Worm (Caenorhabditis elegans) whole organism, L4 larva: ENCODE results near the gene mrps-10.

ENCODE experiments used
- F26F4.8 ChIP-seq: fragments of 200-800 bp; sonication (Bioruptor generic); conservative IDR thresholded peaks from 2 replicates; pipeline ENCODE4 v1.3.6; 2022; ENCODE audit warnings: missing genetic modification characterization, missing compliant biosample characterization
- R02D3.7 ChIP-seq: fragments of 150-350 bp; sonication (generic microtip); optimal IDR thresholded peaks from 3 replicates; lab custom pipeline; 2014; ENCODE audit warnings: missing biosample characterization, missing genetic modification characterization
- Y105C5A.15 ChIP-seq: fragments of 200-800 bp; sonication (Bioruptor generic); IDR thresholded peaks from 2 replicates; pipeline ENCODE4 v1.3.6; 2022; ENCODE audit warnings: missing genetic modification characterization, missing compliant biosample characterization
- aha-1 ChIP-seq: fragments of 150-350 bp; peaks from one replicate; lab custom pipeline; 2014; ENCODE audit warnings: missing biosample characterization, missing genetic modification characterization
- arid-1 ChIP-seq: fragments of 200-800 bp; sonication (Bioruptor generic); conservative IDR thresholded peaks from 2 replicates; pipeline ENCODE4 v1.3.6; 2022; ENCODE audit warnings: missing genetic modification reagents, missing genetic modification characterization, missing compliant biosample characterization
- ceh-20 ChIP-seq: fragments of 200-800 bp; sonication (Bioruptor generic); IDR thresholded peaks from 2 replicates; pipeline ENCODE4 v1.3.6; 2022; ENCODE audit warnings: missing genetic modification reagents, missing genetic modification characterization, missing compliant biosample characterization
- ceh-28 ChIP-seq: fragments of 150-350 bp; optimal IDR thresholded peaks from 2 replicates; lab custom pipeline; 2014; ENCODE audit warnings: missing biosample characterization, missing genetic modification reagents, missing genetic modification characterization
- ces-1 ChIP-seq: fragments of 150-350 bp; sonication (generic microtip); optimal IDR thresholded peaks from 4 replicates; lab custom pipeline; 2014; ENCODE audit warnings: missing biosample characterization, missing genetic modification reagents, missing genetic modification characterization
- cey-2 ChIP-seq: sonication (generic microtip); optimal IDR thresholded peaks from 3 replicates; lab custom pipeline; 2017; ENCODE audit warnings: missing genetic modification characterization, mild to moderate bottlenecking, missing compliant biosample characterization, antibody characterized with exemption, borderline replicate concordance; ENCODE audit not compliant: insufficient read depth
- ctbp-1 ChIP-seq: fragments of 200-800 bp; sonication (Bioruptor generic); IDR thresholded peaks from 2 replicates; pipeline ENCODE4 v1.3.6; 2022; ENCODE audit warnings: missing genetic modification reagents, missing genetic modification characterization, missing compliant biosample characterization
- daf-12 ChIP-seq: fragments of 150-350 bp; optimal IDR thresholded peaks from 2 replicates; lab custom pipeline; 2014; ENCODE audit warnings: missing biosample characterization, missing genetic modification reagents, missing genetic modification characterization
- dmd-6 ChIP-seq: fragments of 200-800 bp; sonication (Bioruptor generic); IDR thresholded peaks from 2 replicates; pipeline ENCODE4 v1.3.6; 2022; ENCODE audit warnings: missing genetic modification reagents, missing genetic modification characterization, missing compliant biosample characterization
- dve-1 ChIP-seq: sonication (generic microtip); optimal IDR thresholded peaks from 2 replicates; lab custom pipeline; 2017; ENCODE audit warnings: antibody characterized with exemption, mild to moderate bottlenecking, missing genetic modification characterization, missing compliant biosample characterization; ENCODE audit not compliant: insufficient read depth
- egl-27 ChIP-seq: sonication (generic microtip); optimal IDR thresholded peaks from 3 replicates; lab custom pipeline; 2017; ENCODE audit warnings: missing biosample characterization, missing genetic modification reagents, missing genetic modification characterization
- egl-43 ChIP-seq: fragments of 200-800 bp; sonication (Bioruptor generic); IDR thresholded peaks from 2 replicates; pipeline ENCODE4 v1.3.6; 2022; ENCODE audit warnings: missing genetic modification reagents, missing genetic modification characterization, missing compliant biosample characterization
- gei-8 ChIP-seq: fragments of 200-800 bp; sonication (Bioruptor generic); optimal IDR thresholded peaks from 2 replicates; lab custom pipeline; 2018; ENCODE audit warnings: mild to moderate bottlenecking, missing genetic modification characterization, missing compliant biosample characterization
- hif-1 ChIP-seq, 2 experiments: sonication (generic microtip); optimal IDR thresholded peaks; 2 replicates each; lab custom pipeline; 2016 to 2017; ENCODE audit warnings: missing compliant biosample characterization in 2 of 2, missing genetic modification characterization in 2 of 2, missing genetic modification reagents in 2 of 2, missing genotype in 2 of 2, mild to moderate bottlenecking in 1 of 2
- hlh-11 ChIP-seq: fragments of 200-800 bp; sonication (Bioruptor generic); optimal IDR thresholded peaks from 2 replicates; lab custom pipeline; 2018; ENCODE audit warnings: mild to moderate bottlenecking, missing genetic modification characterization, missing compliant biosample characterization
- hlh-30 ChIP-seq: sonication (generic microtip); optimal IDR thresholded peaks from 2 replicates; lab custom pipeline; 2017; ENCODE audit warnings: antibody characterized with exemption, mild to moderate bottlenecking, missing genetic modification characterization, missing compliant biosample characterization; ENCODE audit not compliant: insufficient read depth
- hmg-1.1 ChIP-seq: fragments of 200-800 bp; sonication (Bioruptor generic); IDR thresholded peaks from 2 replicates; pipeline ENCODE4 v1.3.6; 2022; ENCODE audit warnings: missing genetic modification reagents, missing genetic modification characterization, missing compliant biosample characterization
- lin-1 ChIP-seq: fragments of 200-800 bp; sonication (Bioruptor generic); IDR thresholded peaks from 2 replicates; pipeline ENCODE4 v1.3.6; 2022; ENCODE audit warnings: missing genetic modification reagents, missing genetic modification characterization, missing compliant biosample characterization
- lin-15B ChIP-seq: fragments of 150-350 bp; sonication (generic microtip); optimal IDR thresholded peaks from 3 replicates; lab custom pipeline; 2014; ENCODE audit warnings: missing biosample characterization, missing genetic modification characterization
- lin-29 ChIP-seq: fragments of 200-800 bp; sonication (Bioruptor generic); IDR thresholded peaks from 2 replicates; pipeline ENCODE4 v1.3.6; 2022; ENCODE audit warnings: missing genetic modification reagents, missing genetic modification characterization, missing compliant biosample characterization
- nhr-11 ChIP-seq: fragments of 150-350 bp; optimal IDR thresholded peaks from 2 replicates; lab custom pipeline; 2014; ENCODE audit warnings: missing biosample characterization, missing genetic modification characterization
- nhr-237 ChIP-seq: sonication (generic microtip); optimal IDR thresholded peaks from 2 replicates; lab custom pipeline; 2017; ENCODE audit warnings: missing biosample characterization, missing genetic modification characterization
- nhr-28 ChIP-seq: fragments of 150-350 bp; optimal IDR thresholded peaks from 2 replicates; lab custom pipeline; 2014; ENCODE audit warnings: missing biosample characterization, missing genetic modification characterization
- nhr-42 ChIP-seq: fragments of 200-800 bp; sonication (Bioruptor generic); IDR thresholded peaks from 2 replicates; pipeline ENCODE4 v1.3.6; 2022; ENCODE audit warnings: missing genetic modification characterization, missing compliant biosample characterization
- nhr-76 ChIP-seq: fragments of 150-350 bp; optimal IDR thresholded peaks from 2 replicates; lab custom pipeline; 2014; ENCODE audit warnings: missing biosample characterization, missing genetic modification characterization
- php-3 ChIP-seq: fragments of 200-800 bp; sonication (Bioruptor generic); IDR thresholded peaks from 2 replicates; pipeline ENCODE4 v1.3.6; 2022; ENCODE audit warnings: missing genetic modification reagents, missing genetic modification characterization, missing compliant biosample characterization
- rbr-2 ChIP-seq: sonication (generic microtip); optimal IDR thresholded peaks from 2 replicates; lab custom pipeline; 2016; ENCODE audit warnings: missing genotype, missing genetic modification characterization, missing compliant biosample characterization
- snpc-4 ChIP-seq: fragments of 150-350 bp; optimal IDR thresholded peaks from 2 replicates; lab custom pipeline; 2014; ENCODE audit warnings: missing biosample characterization, missing genetic modification characterization
- tag-97 ChIP-seq: fragments of 200-800 bp; sonication (Bioruptor generic); IDR thresholded peaks from 2 replicates; pipeline ENCODE4 v1.3.6; 2022; ENCODE audit warnings: missing genetic modification characterization, missing compliant biosample characterization
- tra-1 ChIP-seq: fragments of 200-800 bp; sonication (Bioruptor generic); IDR thresholded peaks from 2 replicates; pipeline ENCODE4 v1.3.6; 2022; ENCODE audit warnings: missing genetic modification reagents, missing genetic modification characterization, missing compliant biosample characterization
- vab-7 ChIP-seq: fragments of 200-800 bp; sonication (Bioruptor generic); IDR thresholded peaks from 2 replicates; pipeline ENCODE4 v1.3.6; 2022; ENCODE audit warnings: missing genetic modification reagents, missing genetic modification characterization, missing compliant biosample characterization
- zfp-2 ChIP-seq: sonication (generic microtip); optimal IDR thresholded peaks from 2 replicates; lab custom pipeline; 2016; ENCODE audit warnings: mild to moderate bottlenecking, missing genetic modification characterization, missing compliant biosample characterization
- zfp-3 ChIP-seq: fragments of 200-800 bp; sonication (Bioruptor generic); conservative IDR thresholded peaks from 2 replicates; pipeline ENCODE4 v1.3.6; 2022; ENCODE audit warnings: missing genetic modification reagents, missing genetic modification characterization, missing compliant biosample characterization
- ztf-11 ChIP-seq: fragments of 150-350 bp; optimal IDR thresholded peaks from 2 replicates; lab custom pipeline; 2014; ENCODE audit warnings: missing biosample characterization, missing genetic modification characterization
- ztf-7 ChIP-seq: fragments of 150-350 bp; optimal IDR thresholded peaks from 2 replicates; lab custom pipeline; 2014; ENCODE audit warnings: missing biosample characterization, missing genetic modification characterization

The mrps-10 gene

DNA sequence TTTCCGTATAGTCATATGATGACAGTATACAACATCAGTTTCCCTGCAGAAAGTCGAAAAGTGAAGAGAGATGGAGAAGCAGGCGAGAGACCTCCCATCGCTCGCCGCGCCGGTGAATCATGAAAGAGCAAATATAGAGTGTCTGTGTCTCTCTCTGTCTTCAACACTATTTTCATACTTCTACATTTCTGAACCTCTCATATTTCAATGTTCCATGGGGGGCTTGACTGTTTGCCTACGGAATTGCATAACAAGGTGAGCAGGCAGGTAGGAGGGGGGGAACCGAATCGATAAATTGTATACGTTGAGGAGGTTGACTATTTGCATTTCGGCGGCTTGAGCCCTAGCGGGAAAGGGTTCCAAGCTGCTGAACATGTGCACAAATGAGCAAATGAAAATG, 6.5 kb upstream of the mrps-10 start (continued):
- TF ChIP-seq hmg-1.1 (GFP tag; lab: Robert Waterston, UW) (no peak), ceh-28 (tag; lab: Kevin White, UChicago) (peak; percentile 11), php-3 (GFP tag; lab: Robert Waterston, UW) (no peak), dve-1 (tag; lab: Kevin White, UChicago) (peak; percentile 79), snpc-4 (tag; lab: Kevin White, UChicago) (no peak), nhr-28 (peak; percentile 38), rbr-2 (tag; lab: Kevin White, UChicago) (no peak), ces-1 (GFP tag; lab: Kevin White, UChicago) (no peak)

ce11 chrIII:12920810-12921209, 5.5 kb upstream of the mrps-10 start:
- TF ChIP-seq daf-12 (tag; lab: Kevin White, UChicago) = no peak
- TF ChIP-seq ztf-7 (tag; lab: Kevin White, UChicago) = no peak
- TF ChIP-seq tra-1 = no peak
- no peak for TF ChIP-seq cey-2 (tag; lab: Kevin White, UChicago)
- TF ChIP-seq nhr-42 (GFP tag; lab: Robert Waterston, UW) = no peak
- TF ChIP-seq lin-15B (tag; lab: Kevin White, UChicago) = no peak
- no peak for TF ChIP-seq gei-8 (GFP tag; lab: Kevin White, UChicago)
- no peak for TF ChIP-seq ceh-20 (GFP tag; lab: Robert Waterston, UW)
- TF ChIP-seq php-3 (GFP tag; lab: Robert Waterston, UW) = no peak
- TF ChIP-seq egl-27 (tag; lab: Kevin White, UChicago) = no peak
- no peak for TF ChIP-seq zfp-3 (GFP tag; lab: Robert Waterston, UW)
- TF ChIP-seq nhr-11 (tag; lab: Kevin White, UChicago) = no peak
- TF ChIP-seq lin-1 (GFP tag; lab: Robert Waterston, UW) = no peak
- TF ChIP-seq dmd-6 (GFP tag; lab: Robert Waterston, UW) = no peak
- no peak for TF ChIP-seq F26F4.8 (GFP tag; lab: Robert Waterston, UW)
- TF ChIP-seq lin-29 (GFP tag; lab: Robert Waterston, UW) = no peak
- no peak for TF ChIP-seq ztf-11 (tag; lab: Kevin White, UChicago)

ce11 chrIII:12929573-12929972, 3.2 kb downstream of the mrps-10 start, which contains the start of gene Y37D8A.19:
Gene Y37D8A.19 (plus strand): TSS chrIII:12929873.
- TF ChIP-seq arid-1 (GFP tag; lab: Robert Waterston, UW) (no peak), hlh-11 (no peak), Y105C5A.15 (GFP tag; lab: Robert Waterston, UW) (no peak), zfp-2 (no peak), nhr-237 (tag; lab: Kevin White, UChicago) (no peak), nhr-76 (tag; lab: Kevin White, UChicago) (no peak), vab-7 (GFP tag; lab: Robert Waterston, UW) (no peak), dmd-6 (GFP tag; lab: Robert Waterston, UW) (no peak), hif-1 (tag; optimal IDR thresholded peaks at IDR 0.05; lab: Kevin White, UChicago) (no peak), R02D3.7 (no peak), egl-43 (GFP tag; lab: Robert Waterston, UW) (no peak), nhr-42 (GFP tag; lab: Robert Waterston, UW) (no peak), tag-97 (GFP tag; lab: Robert Waterston, UW) (no peak), ctbp-1 (GFP tag; lab: Robert Waterston, UW) (no peak), hlh-30 (tag; lab: Kevin White, UChicago) (no peak), aha-1 (tag; lab: Kevin White, UChicago) (no peak), nhr-11 (tag; lab: Kevin White, UChicago) (no peak), lin-1 (GFP tag; lab: Robert Waterston, UW) (no peak)
